Fruit fly (Drosophila melanogaster) whole organism, prepupa: Measurements from ENCODE around the gene Mettl3.
A peak's percentile ranks its signal among the peaks of the same experiment; 100 is the strongest.

Experiments used
- Blimp-1 ChIP-seq: fragments of 200-800 bp; sonication (Bioruptor generic); optimal IDR thresholded peaks from 3 replicates; lab custom pipeline; 2017; ENCODE audit warnings: missing biosample characterization, missing genetic modification characterization, mild to moderate bottlenecking, moderate library complexity, missing genetic modification reagents
- CG10669 ChIP-seq: fragments of 200-800 bp; sonication (Bioruptor generic); optimal IDR thresholded peaks from 3 replicates; lab custom pipeline; 2018; ENCODE audit warnings: missing biosample characterization, mild to moderate bottlenecking, missing genetic modification characterization, moderate library complexity
- CG11762 ChIP-seq: fragments of 200-800 bp; sonication (Bioruptor generic); optimal IDR thresholded peaks from 3 replicates; lab custom pipeline; 2016; ENCODE audit warnings: missing biosample characterization, missing genetic modification characterization; ENCODE audit not compliant: insufficient read depth
- CG15336 ChIP-seq: fragments of 200-800 bp; sonication (Bioruptor generic); IDR thresholded peaks from 2 replicates; pipeline ENCODE4 v1.3.6; 2022; ENCODE audit warnings: missing biosample characterization, missing genetic modification characterization
- CG1621 ChIP-seq: fragments of 200-800 bp; sonication (Bioruptor generic); optimal IDR thresholded peaks from 3 replicates; lab custom pipeline; 2018; ENCODE audit warnings: missing biosample characterization, mild to moderate bottlenecking, missing genetic modification characterization
- CG16779 ChIP-seq: fragments of 200-800 bp; sonication (Bioruptor generic); optimal IDR thresholded peaks from 3 replicates; lab custom pipeline; 2017; ENCODE audit warnings: missing biosample characterization, mild to moderate bottlenecking, missing genetic modification characterization
- CG3032 ChIP-seq: fragments of 200-800 bp; optimal IDR thresholded peaks from 2 replicates; lab custom pipeline; 2019; ENCODE audit warnings: missing biosample characterization, mild to moderate bottlenecking, missing genetic modification characterization, moderate library complexity
- CG32006 ChIP-seq: fragments of 200-800 bp; sonication (Bioruptor generic); optimal IDR thresholded peaks from 3 replicates; lab custom pipeline; 2017; ENCODE audit warnings: missing biosample characterization, mild to moderate bottlenecking, missing genetic modification characterization
- CG34406 ChIP-seq: fragments of 200-800 bp; sonication (Bioruptor generic); optimal IDR thresholded peaks from 3 replicates; lab custom pipeline; 2016; ENCODE audit warnings: missing biosample characterization, missing genetic modification characterization
- CG3919 ChIP-seq: fragments of 200-800 bp; sonication (Bioruptor generic); optimal IDR thresholded peaks from 3 replicates; lab custom pipeline; 2016; ENCODE audit warnings: missing biosample characterization, missing genetic modification characterization
- CG6163 ChIP-seq: fragments of 200-800 bp; sonication (Bioruptor generic); IDR thresholded peaks from 3 replicates; pipeline ENCODE4 v1.3.6; 2022; ENCODE audit warnings: missing biosample characterization, missing genetic modification characterization
- CG6808 ChIP-seq: fragments of 200-800 bp; sonication (Bioruptor generic); optimal IDR thresholded peaks from 3 replicates; lab custom pipeline; 2017; ENCODE audit warnings: missing biosample characterization, missing genetic modification characterization, mild to moderate bottlenecking, moderate library complexity, missing genetic modification reagents
- CG6854 ChIP-seq: fragments of 200-800 bp; sonication (Bioruptor generic); optimal IDR thresholded peaks from 2 replicates; lab custom pipeline; 2017; ENCODE audit warnings: missing biosample characterization, mild to moderate bottlenecking, missing genetic modification characterization
- CG8632 ChIP-seq: fragments of 200-800 bp; sonication (Bioruptor generic); optimal IDR thresholded peaks from 3 replicates; lab custom pipeline; 2016; ENCODE audit warnings: missing biosample characterization, missing genetic modification characterization
- CG9139 ChIP-seq: fragments of 200-800 bp; sonication (Bioruptor generic); optimal IDR thresholded peaks from 3 replicates; lab custom pipeline; 2017; ENCODE audit warnings: missing biosample characterization, mild to moderate bottlenecking, missing genetic modification characterization
- Eip75B ChIP-seq: fragments of 200-800 bp; sonication (Bioruptor generic); optimal IDR thresholded peaks from 3 replicates; lab custom pipeline; 2016; ENCODE audit warnings: missing biosample characterization, missing genetic modification characterization
- Eip78C ChIP-seq: fragments of 200-800 bp; sonication (Bioruptor generic); peaks from one replicate; lab custom pipeline; 2016; ENCODE audit warnings: missing biosample characterization, missing genetic modification characterization
- Eip93F ChIP-seq: fragments of 200-800 bp; sonication (Bioruptor generic); optimal IDR thresholded peaks from 2 replicates; lab custom pipeline; 2016; ENCODE audit warnings: missing biosample characterization, mild to moderate bottlenecking, missing genetic modification characterization
- Ets21C ChIP-seq: fragments of 200-800 bp; sonication (Bioruptor generic); optimal IDR thresholded peaks from 3 replicates; lab custom pipeline; 2016; ENCODE audit warnings: missing biosample characterization, missing genetic modification characterization
- Ets96B ChIP-seq: fragments of 200-800 bp; optimal IDR thresholded peaks from 2 replicates; lab custom pipeline; 2019; ENCODE audit warnings: missing biosample characterization, mild to moderate bottlenecking, missing genetic modification characterization, moderate library complexity
- Gug ChIP-seq: fragments of 200-800 bp; sonication (Bioruptor generic); IDR thresholded peaks from 2 replicates; pipeline ENCODE4 v1.3.6; 2022; ENCODE audit warnings: missing biosample characterization, missing genetic modification characterization
- Hr39 ChIP-seq: fragments of 200-800 bp; sonication (Bioruptor generic); optimal IDR thresholded peaks from 2 replicates; lab custom pipeline; 2016; ENCODE audit warnings: missing biosample characterization, missing genetic modification characterization
- Lpt ChIP-seq: fragments of 200-800 bp; sonication (Bioruptor generic); optimal IDR thresholded peaks from 3 replicates; lab custom pipeline; 2016; ENCODE audit warnings: missing biosample characterization, missing genetic modification characterization
- OdsH ChIP-seq: fragments of 200-800 bp; sonication (Bioruptor generic); optimal IDR thresholded peaks from 3 replicates; lab custom pipeline; 2016; ENCODE audit warnings: missing biosample characterization, missing genetic modification characterization
- Smox ChIP-seq: fragments of 200-800 bp; sonication (Bioruptor generic); optimal IDR thresholded peaks from 3 replicates; lab custom pipeline; 2016; ENCODE audit warnings: missing biosample characterization, missing genetic modification characterization
- Sox102F ChIP-seq: fragments of 200-800 bp; sonication (Bioruptor generic); optimal IDR thresholded peaks from 2 replicates; lab custom pipeline; 2016; ENCODE audit warnings: missing biosample characterization, mild to moderate bottlenecking, missing genetic modification characterization
- Sox14 ChIP-seq: fragments of 200-800 bp; sonication (Bioruptor generic); optimal IDR thresholded peaks from 3 replicates; lab custom pipeline; 2016; ENCODE audit warnings: missing biosample characterization, missing genetic modification characterization
- achi ChIP-seq: fragments of 200-800 bp; sonication (Bioruptor generic); optimal IDR thresholded peaks from 3 replicates; lab custom pipeline; 2016; ENCODE audit warnings: missing biosample characterization, missing genetic modification characterization
- acj6 ChIP-seq: fragments of 200-800 bp; sonication (Bioruptor generic); optimal IDR thresholded peaks from 3 replicates; lab custom pipeline; 2016; ENCODE audit warnings: missing biosample characterization, missing genetic modification characterization
- cyc ChIP-seq: fragments of 200-800 bp; sonication (Bioruptor generic); optimal IDR thresholded peaks from 3 replicates; lab custom pipeline; 2016; ENCODE audit warnings: missing biosample characterization, missing genetic modification characterization
- dac ChIP-seq: fragments of 200-800 bp; sonication (Bioruptor generic); optimal IDR thresholded peaks from 2 replicates; lab custom pipeline; 2017; ENCODE audit warnings: missing biosample characterization, mild to moderate bottlenecking, missing genetic modification characterization
- dsx ChIP-seq: fragments of 200-800 bp; optimal IDR thresholded peaks from 3 replicates; lab custom pipeline; 2019; ENCODE audit warnings: missing biosample characterization, mild to moderate bottlenecking, missing genetic modification characterization, moderate library complexity; ENCODE audit not compliant: poor library complexity, severe bottlenecking
- esn ChIP-seq: fragments of 200-800 bp; sonication (Bioruptor generic); optimal IDR thresholded peaks from 2 replicates; lab custom pipeline; 2016; ENCODE audit warnings: missing biosample characterization, mild to moderate bottlenecking, missing genetic modification characterization, moderate library complexity
- fd59A ChIP-seq: fragments of 200-800 bp; sonication (Bioruptor generic); optimal IDR thresholded peaks from 2 replicates; lab custom pipeline; 2017; ENCODE audit warnings: missing biosample characterization, mild to moderate bottlenecking, missing genetic modification characterization, missing genetic modification reagents
- fd85E ChIP-seq: fragments of 200-800 bp; sonication (Bioruptor generic); optimal IDR thresholded peaks from 3 replicates; lab custom pipeline; 2016; ENCODE audit warnings: missing biosample characterization, missing genetic modification characterization
- fkh ChIP-seq: fragments of 200-800 bp; sonication (Bioruptor generic); optimal IDR thresholded peaks from 3 replicates; lab custom pipeline; 2017; ENCODE audit warnings: missing biosample characterization, mild to moderate bottlenecking, missing genetic modification characterization, moderate library complexity
- lz ChIP-seq: fragments of 200-800 bp; sonication (Bioruptor generic); optimal IDR thresholded peaks from 3 replicates; lab custom pipeline; 2016; ENCODE audit warnings: missing biosample characterization, missing genetic modification characterization
- net ChIP-seq: fragments of 200-800 bp; sonication (Bioruptor generic); optimal IDR thresholded peaks from 3 replicates; lab custom pipeline; 2016; ENCODE audit warnings: missing biosample characterization, missing genetic modification characterization
- salr ChIP-seq, 2 experiments: fragments of 200-800 bp; sonication (Bioruptor generic); optimal IDR thresholded peaks; 3 replicates each; lab custom pipeline; 2016 to 2018; ENCODE audit warnings: missing biosample characterization in 2 of 2, missing genetic modification characterization in 2 of 2, mild to moderate bottlenecking in 1 of 2
- ss ChIP-seq, 2 experiments: fragments of 200-800 bp; sonication (Bioruptor generic); optimal IDR thresholded peaks; 2 replicates in 1 of 2; 3 replicates in 1 of 2; lab custom pipeline; 2017 to 2018; ENCODE audit warnings: mild to moderate bottlenecking in 2 of 2, missing biosample characterization in 2 of 2, missing genetic modification characterization in 2 of 2, moderate library complexity in 1 of 2
- svp ChIP-seq: fragments of 200-800 bp; sonication (Bioruptor generic); peaks from one replicate; lab custom pipeline; 2016; ENCODE audit warnings: missing biosample characterization, missing genetic modification characterization
- vri ChIP-seq: fragments of 200-800 bp; sonication (Bioruptor generic); optimal IDR thresholded peaks from 3 replicates; lab custom pipeline; 2016; ENCODE audit warnings: missing biosample characterization, mild to moderate bottlenecking, missing genetic modification characterization

The Mettl3 gene

dm6 chr3R:23986479-23986930 lies 45.5 kb upstream of the Mettl3 start, which contains the start of the genes CG13603 and CG5902 (continued):
- peak; percentile 57 for TF ChIP-seq cyc (GFP tag; lab: Kevin White, UChicago)
- TF ChIP-seq CG16779, result no peak
- TF ChIP-seq CG9139 (GFP tag; lab: Kevin White, UChicago), result no peak
- TF ChIP-seq achi, result no peak
- TF ChIP-seq lz (GFP tag; lab: Kevin White, UChicago), result no peak
- no peak for TF ChIP-seq Eip75B (GFP tag; lab: Kevin White, UChicago)
- TF ChIP-seq fd59A (GFP tag; lab: Kevin White, UChicago), result no peak
- no peak for TF ChIP-seq Ets21C (GFP tag; lab: Kevin White, UChicago)
- TF ChIP-seq Smox (GFP tag; lab: Kevin White, UChicago), result no peak
- TF ChIP-seq CG10669 (GFP tag; lab: Kevin White, UChicago), result no peak
- no peak for TF ChIP-seq Eip93F (GFP tag; lab: Kevin White, UChicago)
- TF ChIP-seq CG6808 (GFP tag; lab: Kevin White, UChicago), result peak; percentile 40
- TF ChIP-seq CG15336, result no peak
- no peak for TF ChIP-seq CG8632 (GFP tag; lab: Kevin White, UChicago)
- no peak for TF ChIP-seq CG3032 (tag; lab: Kevin White, UChicago)

dm6 chr3R:23991364-23991763 lies 40.6 kb upstream of the Mettl3 start:
- TF ChIP-seq CG9139 (GFP tag; lab: Kevin White, UChicago), result no peak
- TF ChIP-seq Sox14 (GFP tag; lab: Kevin White, UChicago), result no peak
- TF ChIP-seq Gug (GFP tag; lab: Robert Waterston, UW), result no peak
- TF ChIP-seq vri (GFP tag; lab: Kevin White, UChicago), result no peak
- TF ChIP-seq fd85E (GFP tag; lab: Kevin White, UChicago), result no peak
- TF ChIP-seq CG32006 (GFP tag; lab: Kevin White, UChicago), result no peak
- TF ChIP-seq acj6 (GFP tag; lab: Kevin White, UChicago), result no peak
- no peak for TF ChIP-seq Ets96B
- no peak for TF ChIP-seq Sox102F
- no peak for TF ChIP-seq svp (GFP tag; lab: Kevin White, UChicago)
- TF ChIP-seq CG15336, result no peak
- no peak for TF ChIP-seq net (GFP tag; lab: Kevin White, UChicago)
- TF ChIP-seq esn (GFP tag; lab: Kevin White, UChicago), result no peak
- TF ChIP-seq dsx (GFP tag; lab: Kevin White, UChicago), result no peak
- no peak for TF ChIP-seq achi
- no peak for TF ChIP-seq ss (GFP tag; optimal IDR thresholded peaks at IDR 0.05; lab: Kevin White, UChicago)
- no peak for TF ChIP-seq cyc (GFP tag; lab: Kevin White, UChicago)
- TF ChIP-seq, all 60 proteins: peak for 0

- TF ChIP-seq CG11762, result no peak
- TF ChIP-seq esn (GFP tag; lab: Kevin White, UChicago), result peak; percentile 64
- TF ChIP-seq Eip78C, result peak; percentile 74
- peak; percentile 54 for TF ChIP-seq CG6808 (GFP tag; lab: Kevin White, UChicago)
- TF ChIP-seq CG6854 (GFP tag; lab: Kevin White, UChicago), result no peak
- peak in 1 of 2 experiments; percentile 32 for TF ChIP-seq salr (GFP tag; optimal IDR thresholded peaks at IDR 0.05; lab: Kevin White, UChicago)
- TF ChIP-seq cyc (GFP tag; lab: Kevin White, UChicago), result peak; percentile 40
- peak; percentile 53 for TF ChIP-seq net (GFP tag; lab: Kevin White, UChicago)
- peak; percentile 77 for TF ChIP-seq Blimp-1 (GFP tag; lab: Kevin White, UChicago)
- peak; percentile 48 for TF ChIP-seq CG3919 (GFP tag; lab: Kevin White, UChicago)
- TF ChIP-seq Eip93F (GFP tag; lab: Kevin White, UChicago), result no peak
- no peak for TF ChIP-seq CG34406 (GFP tag; lab: Kevin White, UChicago)
- TF ChIP-seq Lpt, result no peak
- TF ChIP-seq ss (GFP tag; optimal IDR thresholded peaks at IDR 0.05; lab: Kevin White, UChicago), result peak; percentile 80 to 81
- 0 out of 2 replicates have a peak, but pooled peaks have one; percentile 8 for TF ChIP-seq Gug (GFP tag; lab: Robert Waterston, UW)
- TF ChIP-seq CG9139 (GFP tag; lab: Kevin White, UChicago), result peak; percentile 59
- peak; percentile 45 for TF ChIP-seq fkh (GFP tag; lab: Kevin White, UChicago)
- TF ChIP-seq CG6163 (GFP tag; lab: Robert Waterston, UW), result 0 out of 3 replicates have a peak, but pooled peaks have one; percentile 35
- no peak for TF ChIP-seq Smox (GFP tag; lab: Kevin White, UChicago)
- peak; percentile 14 for TF ChIP-seq CG3032 (tag; lab: Kevin White, UChicago)
- TF ChIP-seq vri (GFP tag; lab: Kevin White, UChicago), result peak; percentile 61
- peak; percentile 61 for TF ChIP-seq lz (GFP tag; lab: Kevin White, UChicago)
- TF ChIP-seq CG1621, result peak; percentile 11
- no peak for TF ChIP-seq dac (GFP tag; lab: Kevin White, UChicago)
- peak; percentile 49 for TF ChIP-seq Hr39 (GFP tag; lab: Kevin White, UChicago)
- peak; percentile 51 for TF ChIP-seq OdsH
- peak; percentile 82 for TF ChIP-seq Sox14 (GFP tag; lab: Kevin White, UChicago)
These were observed 38.8 kb upstream of the Mettl3 start, which contains the start of the genes Epp and Rab7 for dm6 chr3R:23992823-23993797. Gene Epp, minus strand, starts transcription at chr3R:23992916. Gene Rab7, plus strand, starts transcription at chr3R:23993008.
